Fruit fly (Drosophila melanogaster) Kc167 (cell line): Measurements from ENCODE around the gene olf413.

Experiments
- h ChIP-seq: fragments of >200 bp; optimal IDR thresholded peaks from 3 replicates; lab custom pipeline; 2018; ENCODE audit warnings: missing external identifiers
- insv ChIP-seq: fragments of >200 bp; optimal IDR thresholded peaks from 3 replicates; lab custom pipeline; 2018; ENCODE audit warnings: missing external identifiers
- ttk ChIP-seq: sonication (Bioruptor generic); optimal IDR thresholded peaks from 2 replicates; lab custom pipeline; 2017; ENCODE audit warnings: missing external identifiers

DNA sequence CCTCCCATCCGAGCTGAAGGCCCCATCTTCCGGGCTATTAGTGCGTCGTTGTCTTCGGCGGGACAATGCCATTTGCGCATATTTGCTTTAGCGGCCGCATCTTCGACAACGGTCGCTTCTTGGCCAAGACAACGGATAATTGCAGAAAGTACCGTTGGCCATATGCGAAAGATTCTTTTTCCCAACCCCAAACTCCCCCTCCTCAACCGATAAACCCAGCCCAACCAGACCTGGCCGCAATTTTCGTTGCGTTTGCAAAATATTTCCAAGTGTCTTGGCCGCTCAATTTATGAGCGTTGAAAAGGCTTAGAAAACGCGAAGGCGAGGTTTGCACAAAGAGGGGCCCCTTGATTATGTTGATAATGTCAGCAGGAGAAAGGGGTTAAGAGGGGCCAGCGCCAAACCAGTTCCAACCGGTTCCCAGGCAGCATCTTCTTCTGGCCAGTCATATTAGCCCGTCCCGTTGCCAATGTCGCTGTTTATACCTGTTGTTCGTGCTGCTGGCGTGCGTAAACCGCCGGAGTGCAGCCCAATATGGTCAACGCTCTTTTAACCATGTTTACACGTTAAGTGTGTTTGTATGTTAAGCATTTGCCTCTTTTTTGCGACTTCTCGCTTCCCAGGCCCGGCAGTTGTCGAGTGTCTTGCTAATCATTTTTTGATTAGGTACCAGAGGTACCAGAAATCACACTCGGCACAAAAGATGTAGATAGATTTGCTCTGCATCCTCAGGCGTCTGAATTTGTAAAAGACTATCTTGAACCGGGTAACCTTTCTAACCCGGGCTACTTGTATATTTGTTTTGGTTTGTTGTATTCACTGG, 55.4 kb downstream of the olf413 start:
- no peak for TF ChIP-seq insv
- no peak for TF ChIP-seq h (lab: Kevin White, UChicago)
- no peak for TF ChIP-seq ttk
